Comparison of ENCODE assay signal across 5 fruit fly cellular contexts in the genomic region with DNA sequence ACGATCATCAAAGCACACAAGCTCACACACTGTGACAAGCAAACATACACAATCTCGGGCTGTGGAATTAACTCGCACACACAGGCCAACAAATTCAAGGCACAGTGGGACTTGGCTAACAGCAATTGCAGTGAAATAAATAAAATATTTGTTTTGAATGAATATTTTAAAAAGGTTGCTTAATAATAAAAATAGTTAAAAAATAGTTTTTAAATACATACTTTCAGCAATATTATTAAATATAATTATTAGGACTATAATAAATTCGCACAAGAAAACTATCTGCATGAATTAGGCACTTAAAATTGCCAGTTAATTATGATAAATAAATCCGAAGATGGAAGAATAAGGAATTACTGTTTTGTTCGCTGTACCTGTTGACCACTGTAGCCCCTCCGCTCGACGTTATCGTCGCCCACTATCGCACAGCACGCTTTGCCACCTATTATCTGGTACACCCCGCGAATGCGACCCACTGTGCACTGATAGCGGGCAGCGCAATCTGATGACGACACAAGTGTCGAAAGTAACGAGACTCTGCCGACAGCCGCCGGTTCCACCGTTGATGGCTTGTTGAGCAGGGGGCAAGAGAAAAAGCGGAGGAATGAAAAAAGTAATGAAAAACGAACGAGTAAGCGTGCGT.
TF ChIP-seq lines count a peak whose summit lies in the region.

No protein-coding gene starts in this region.

TF ChIP-seq in whole organism, adult, 20 proteins besides CTCF, POLR2A, EP300 and RAD21 (continued from another document):
- peak; percentile 95 for TF ChIP-seq Crg-1 (GFP tag; optimal IDR thresholded peaks at IDR 0.05; lab: Kevin White, UChicago)
- peak; percentile 99 for TF ChIP-seq CG11617 (GFP tag; optimal IDR thresholded peaks at IDR 0.05; lab: Kevin White, UChicago)
- peak; percentile 85 for TF ChIP-seq Hr96 (GFP tag; optimal IDR thresholded peaks at IDR 0.05; lab: Kevin White, UChicago)
- peak; percentile 87 for TF ChIP-seq tj (GFP tag; optimal IDR thresholded peaks at IDR 0.05; lab: Kevin White, UChicago)

TF ChIP-seq in whole organism, embryonic, 481 proteins besides CTCF, POLR2A, EP300 and RAD21 (continued from another document and continues in another):
- peak; percentile 97 for TF ChIP-seq CG12942 (GFP tag; optimal IDR thresholded peaks at IDR 0.05; lab: Kevin White, UChicago)
- TF ChIP-seq CG7271 (tag; optimal IDR thresholded peaks at IDR 0.05; lab: Kevin White, UChicago), result peak; percentile 72
- TF ChIP-seq CHES-1-like (GFP tag; optimal IDR thresholded peaks at IDR 0.05; lab: Kevin White, UChicago), result peak; percentile 72
- TF ChIP-seq E2f1 (GFP tag; IDR thresholded peaks at IDR 0.05; lab: Robert Waterston, UW), result peak; percentile 96
- peak; percentile 99 for TF ChIP-seq sug (tag; optimal IDR thresholded peaks at IDR 0.05; lab: Kevin White, UChicago)
- TF ChIP-seq Ada2b (GFP tag; IDR thresholded peaks at IDR 0.05; lab: Robert Waterston, UW), result peak; percentile 95
- peak; percentile 94 for TF ChIP-seq CG4404 (GFP tag; IDR thresholded peaks at IDR 0.05; lab: Robert Waterston, UW)
- peak; percentile 97 for TF ChIP-seq grn (GFP tag; optimal IDR thresholded peaks at IDR 0.05; lab: Kevin White, UChicago)
- no peak for TF ChIP-seq z (GFP tag; IDR thresholded peaks at IDR 0.05; lab: Robert Waterston, UW)
- peak; percentile 97 for TF ChIP-seq fd3F (GFP tag; optimal IDR thresholded peaks at IDR 0.05; lab: Kevin White, UChicago)
- TF ChIP-seq twi (tag; optimal IDR thresholded peaks at IDR 0.05; lab: Kevin White, UChicago), result peak; percentile 95
- no peak; the same call in 1 of the 2 replicates for TF ChIP-seq amos (GFP tag; IDR thresholded peaks at IDR 0.05; lab: Robert Waterston, UW; ENCODE audit: partially characterized antibody)
- TF ChIP-seq CG3065 (GFP tag; optimal IDR thresholded peaks at IDR 0.05; lab: Kevin White, UChicago), result peak; percentile 90
- TF ChIP-seq psq (GFP tag; optimal IDR thresholded peaks at IDR 0.05; lab: Kevin White, UChicago), result peak; percentile 90
- TF ChIP-seq Vsx1 (GFP tag; optimal IDR thresholded peaks at IDR 0.05; lab: Kevin White, UChicago), result peak; percentile 96
- peak in 1 of 2 experiments; percentile 81 for TF ChIP-seq insv (GFP tag; optimal IDR thresholded peaks at IDR 0.05; lab: Kevin White, UChicago)
- TF ChIP-seq Lpt (GFP tag; optimal IDR thresholded peaks at IDR 0.05; lab: Kevin White, UChicago), result no peak
- peak; percentile 82 for TF ChIP-seq CG11398 (GFP tag; optimal IDR thresholded peaks at IDR 0.05; lab: Kevin White, UChicago)
- TF ChIP-seq kah (GFP tag; optimal IDR thresholded peaks at IDR 0.05; lab: Kevin White, UChicago), result peak; percentile 95
- TF ChIP-seq Camta (GFP tag; optimal IDR thresholded peaks at IDR 0.05; lab: Kevin White, UChicago), result peak; percentile 80
- TF ChIP-seq usp (GFP tag; optimal IDR thresholded peaks at IDR 0.05; lab: Kevin White, UChicago), result no peak
- peak; percentile 94 for TF ChIP-seq peb (GFP tag; IDR thresholded peaks at IDR 0.05; lab: Robert Waterston, UW)
- TF ChIP-seq Hr3 (GFP tag; optimal IDR thresholded peaks at IDR 0.05; lab: Kevin White, UChicago), result peak; percentile 98
- TF ChIP-seq mld (GFP tag; IDR thresholded peaks at IDR 0.05; lab: Robert Waterston, UW; ENCODE audit: partially characterized antibody), result no peak
- TF ChIP-seq tin (GFP tag; optimal IDR thresholded peaks at IDR 0.05; lab: Kevin White, UChicago), result peak; percentile 97
- peak; percentile 93 for TF ChIP-seq rib (GFP tag; IDR thresholded peaks at IDR 0.05; lab: Robert Waterston, UW)
- peak; percentile 89 for TF ChIP-seq Nf-YB (GFP tag; optimal IDR thresholded peaks at IDR 0.05; lab: Kevin White, UChicago)
- peak; percentile 98 for TF ChIP-seq HHEX (GFP tag; optimal IDR thresholded peaks at IDR 0.05; lab: Kevin White, UChicago)
- peak; percentile 94 for TF ChIP-seq B-H1 (GFP tag; IDR thresholded peaks at IDR 0.05; lab: Robert Waterston, UW)

TF ChIP-seq in whole organism, prepupa, 60 proteins besides CTCF, POLR2A, EP300 and RAD21 (continued from another document and continues in another):
- peak; percentile 97 for TF ChIP-seq esn (GFP tag; optimal IDR thresholded peaks at IDR 0.05; lab: Kevin White, UChicago)
- peak; percentile 98 for TF ChIP-seq CG10631 (GFP tag; optimal IDR thresholded peaks at IDR 0.05; lab: Kevin White, UChicago)
- TF ChIP-seq CG11762 (GFP tag; optimal IDR thresholded peaks at IDR 0.05; lab: Kevin White, UChicago; ENCODE audit: insufficient read depth), result peak; percentile 97
- TF ChIP-seq CG1621 (tag; optimal IDR thresholded peaks at IDR 0.05; lab: Kevin White, UChicago), result peak; percentile 86
- TF ChIP-seq CG6792 (GFP tag; optimal IDR thresholded peaks at IDR 0.05; lab: Kevin White, UChicago), result peak; percentile 97
- TF ChIP-seq Ets21C (GFP tag; optimal IDR thresholded peaks at IDR 0.05; lab: Kevin White, UChicago), result peak; percentile 87
- TF ChIP-seq CG6163 (GFP tag; IDR thresholded peaks at IDR 0.05; lab: Robert Waterston, UW), result peak; percentile 94
- peak; percentile 95 for TF ChIP-seq CG6854 (GFP tag; optimal IDR thresholded peaks at IDR 0.05; lab: Kevin White, UChicago)
- peak; percentile 97 for TF ChIP-seq Lpt (GFP tag; optimal IDR thresholded peaks at IDR 0.05; lab: Kevin White, UChicago)
- peak; percentile 94 for TF ChIP-seq CG8319 (GFP tag; optimal IDR thresholded peaks at IDR 0.05; lab: Kevin White, UChicago)
- peak; percentile 96 for TF ChIP-seq CG11902 (GFP tag; optimal IDR thresholded peaks at IDR 0.05; lab: Kevin White, UChicago)
- TF ChIP-seq CG11294 (GFP tag; IDR thresholded peaks at IDR 0.05; lab: Robert Waterston, UW), result peak; percentile 93
- TF ChIP-seq Eip78C (GFP tag; lab: Kevin White, UChicago), result peak; percentile 99
- peak; percentile 89 for TF ChIP-seq fd85E (GFP tag; optimal IDR thresholded peaks at IDR 0.05; lab: Kevin White, UChicago)
- peak; percentile 94 for TF ChIP-seq topi (GFP tag; optimal IDR thresholded peaks at IDR 0.05; lab: Kevin White, UChicago)
- peak; percentile 98 for TF ChIP-seq CG3919 (GFP tag; optimal IDR thresholded peaks at IDR 0.05; lab: Kevin White, UChicago)
- TF ChIP-seq Gug (GFP tag; IDR thresholded peaks at IDR 0.05; lab: Robert Waterston, UW), result peak; percentile 96
- peak; percentile 97 for TF ChIP-seq spab (GFP tag; optimal IDR thresholded peaks at IDR 0.05; lab: Kevin White, UChicago)
- TF ChIP-seq acj6 (GFP tag; optimal IDR thresholded peaks at IDR 0.05; lab: Kevin White, UChicago), result peak; percentile 97
- peak; percentile 98 for TF ChIP-seq OdsH (GFP tag; optimal IDR thresholded peaks at IDR 0.05; lab: Kevin White, UChicago)
- peak; percentile 97 for TF ChIP-seq Sox15 (GFP tag; optimal IDR thresholded peaks at IDR 0.05; lab: Kevin White, UChicago)
- peak; percentile 93 for TF ChIP-seq cyc (GFP tag; optimal IDR thresholded peaks at IDR 0.05; lab: Kevin White, UChicago)
- peak; percentile 91 for TF ChIP-seq Hr39 (GFP tag; optimal IDR thresholded peaks at IDR 0.05; lab: Kevin White, UChicago)
- peak; percentile 93 for TF ChIP-seq eg (GFP tag; IDR thresholded peaks at IDR 0.05; lab: Robert Waterston, UW)
- TF ChIP-seq Smox (GFP tag; optimal IDR thresholded peaks at IDR 0.05; lab: Kevin White, UChicago), result peak; percentile 96
- TF ChIP-seq CG10669 (GFP tag; optimal IDR thresholded peaks at IDR 0.05; lab: Kevin White, UChicago), result peak; percentile 92
- TF ChIP-seq salr (GFP tag; optimal IDR thresholded peaks at IDR 0.05; lab: Kevin White, UChicago), result peak; percentile 70 to 99
- TF ChIP-seq vri (GFP tag; optimal IDR thresholded peaks at IDR 0.05; lab: Kevin White, UChicago), result peak; percentile 90
- TF ChIP-seq CG6276 (GFP tag; optimal IDR thresholded peaks at IDR 0.05; lab: Kevin White, UChicago), result peak; percentile 98
- TF ChIP-seq CG9139 (GFP tag; optimal IDR thresholded peaks at IDR 0.05; lab: Kevin White, UChicago), result peak; percentile 91
- TF ChIP-seq pdm3 (GFP tag; optimal IDR thresholded peaks at IDR 0.05; lab: Kevin White, UChicago), result peak; percentile 94

TF ChIP-seq in whole organism, pupa, 21 proteins besides CTCF, POLR2A, EP300 and RAD21 (continued from another document):
- TF ChIP-seq Pif1B (GFP tag; optimal IDR thresholded peaks at IDR 0.05; lab: Kevin White, UChicago), result peak; percentile 89
- TF ChIP-seq gl (tag; optimal IDR thresholded peaks at IDR 0.05; lab: Kevin White, UChicago), result peak; percentile 55

TF ChIP-seq in whole organism, wandering third instar larva, 38 proteins besides CTCF, POLR2A, EP300 and RAD21 (continued from another document):
- TF ChIP-seq Rel (GFP tag; optimal IDR thresholded peaks at IDR 0.05; lab: Kevin White, UChicago) (peak; percentile 86), Rel (tag; optimal IDR thresholded peaks at IDR 0.05; lab: Kevin White, UChicago) (peak; percentile 76), dsf (GFP tag; optimal IDR thresholded peaks at IDR 0.05; lab: Kevin White, UChicago; ENCODE audit: borderline replicate concordance) (peak; percentile 72), rgr (GFP tag; optimal IDR thresholded peaks at IDR 0.05; lab: Kevin White, UChicago) (peak; percentile 96), Abd-B (GFP tag; optimal IDR thresholded peaks at IDR 0.05; lab: Kevin White, UChicago) (no peak), h (GFP tag; optimal IDR thresholded peaks at IDR 0.05; lab: Kevin White, UChicago) (peak; percentile 96), ey (GFP tag; optimal IDR thresholded peaks at IDR 0.05; lab: Kevin White, UChicago) (peak; percentile 91), Hr78 (GFP tag; optimal IDR thresholded peaks at IDR 0.05; lab: Kevin White, UChicago) (no peak), tai (GFP tag; optimal IDR thresholded peaks at IDR 0.05; lab: Kevin White, UChicago) (peak; percentile 68), lola (GFP tag; optimal IDR thresholded peaks at IDR 0.05; lab: Kevin White, UChicago) (no peak), Dfd (GFP tag; optimal IDR thresholded peaks at IDR 0.05; lab: Kevin White, UChicago) (peak; percentile 97), Sp1 (GFP tag; optimal IDR thresholded peaks at IDR 0.05; lab: Kevin White, UChicago) (peak; percentile 98), dmrt93B (GFP tag; optimal IDR thresholded peaks at IDR 0.05; lab: Kevin White, UChicago) (peak; percentile 97), brk (GFP tag; optimal IDR thresholded peaks at IDR 0.05; lab: Kevin White, UChicago) (peak; percentile 91), CG32264 (GFP tag; optimal IDR thresholded peaks at IDR 0.05; lab: Kevin White, UChicago) (peak; percentile 51), usp (GFP tag; optimal IDR thresholded peaks at IDR 0.05; lab: Kevin White, UChicago) (no peak), Myc (optimal IDR thresholded peaks at IDR 0.05; lab: Kevin White, UChicago) (no peak), Vsx2 (GFP tag; optimal IDR thresholded peaks at IDR 0.05; lab: Kevin White, UChicago; ENCODE audit: partially characterized antibody) (no peak), Dif (GFP tag; optimal IDR thresholded peaks at IDR 0.05; lab: Kevin White, UChicago; ENCODE audit: partially characterized antibody) (peak; percentile 64)
